Worm (Caenorhabditis elegans) whole organism, L4 larva: ENCODE data around the gene R03G8.3.

ENCODE experiments used
- F26F4.8 ChIP-seq: fragments of 200-800 bp; sonication (Bioruptor generic); conservative IDR thresholded peaks from 2 replicates; pipeline ENCODE4 v1.3.6; 2022; ENCODE audit warnings: missing genetic modification characterization, missing compliant biosample characterization
- ceh-62 ChIP-seq: sonication (generic microtip); optimal IDR thresholded peaks from 2 replicates; lab custom pipeline; 2017; ENCODE audit warnings: missing biosample characterization, missing genetic modification characterization
- egl-27 ChIP-seq: sonication (generic microtip); optimal IDR thresholded peaks from 3 replicates; lab custom pipeline; 2017; ENCODE audit warnings: missing biosample characterization, missing genetic modification reagents, missing genetic modification characterization
- fos-1 ChIP-seq: fragments of 150-350 bp; optimal IDR thresholded peaks from 2 replicates; lab custom pipeline; 2014; ENCODE audit warnings: missing biosample characterization, missing genetic modification characterization
- jun-1 ChIP-seq: fragments of 150-350 bp; optimal IDR thresholded peaks from 2 replicates; lab custom pipeline; 2014; ENCODE audit warnings: missing biosample characterization, missing genetic modification reagents, missing genetic modification characterization
- lin-15B ChIP-seq: fragments of 150-350 bp; sonication (generic microtip); optimal IDR thresholded peaks from 3 replicates; lab custom pipeline; 2014; ENCODE audit warnings: missing biosample characterization, missing genetic modification characterization
- lsy-2 ChIP-seq, 2 experiments: fragments of 150-350 bp in 1 of 2; sonication (generic microtip) in 1 of 2; optimal IDR thresholded peaks; 2 replicates each; lab custom pipeline; 2014 to 2017; ENCODE audit warnings: missing biosample characterization in 2 of 2, missing genetic modification characterization in 2 of 2
- mes-2 ChIP-seq: sonication (generic microtip); optimal IDR thresholded peaks from 2 replicates; lab custom pipeline; 2016; ENCODE audit warnings: missing genotype, mild to moderate bottlenecking, missing genetic modification characterization, missing compliant biosample characterization; ENCODE audit not compliant: poor library complexity, severe bottlenecking
- nhr-76 ChIP-seq: fragments of 150-350 bp; optimal IDR thresholded peaks from 2 replicates; lab custom pipeline; 2014; ENCODE audit warnings: missing biosample characterization, missing genetic modification characterization
- saeg-2 ChIP-seq: fragments of 200-800 bp; sonication (Bioruptor generic); IDR thresholded peaks from 2 replicates; pipeline ENCODE4 v1.3.6; 2022; ENCODE audit warnings: missing genetic modification reagents, missing genetic modification characterization, missing compliant biosample characterization
- ztf-11 ChIP-seq: fragments of 150-350 bp; optimal IDR thresholded peaks from 2 replicates; lab custom pipeline; 2014; ENCODE audit warnings: missing biosample characterization, missing genetic modification characterization

- TF ChIP-seq ceh-62 (tag; lab: Kevin White, UChicago) = no peak
- TF ChIP-seq nhr-76 (tag; lab: Kevin White, UChicago) = no peak
- no peak for TF ChIP-seq lin-15B
- peak; percentile 84 for TF ChIP-seq saeg-2 (GFP tag; lab: Robert Waterston, UW)
- peak; percentile 56 for TF ChIP-seq jun-1 (tag; lab: Kevin White, UChicago)
- no peak for TF ChIP-seq mes-2
- no peak for TF ChIP-seq egl-27 (tag; lab: Kevin White, UChicago)
- TF ChIP-seq lsy-2 (tag; optimal IDR thresholded peaks at IDR 0.05; lab: Kevin White, UChicago) = peak in 1 of 2 experiments; percentile 59
- no peak for TF ChIP-seq fos-1 (tag; lab: Kevin White, UChicago)
- peak; percentile 80; the same call in 1 of the 2 replicates for TF ChIP-seq F26F4.8 (GFP tag; lab: Robert Waterston, UW)
- no peak for TF ChIP-seq ztf-11 (tag; lab: Kevin White, UChicago)
Measured at ce11 chrX:13121104-13121503, 30.3 kb downstream of the R03G8.3 start.
